Fruit fly (Drosophila melanogaster) whole organism, embryonic: ENCODE measurements around the gene CG14982.

ENCODE experiments used
- Awh ChIP-seq: fragments of 200-800 bp; sonication (Bioruptor generic); IDR thresholded peaks from 2 replicates; pipeline ENCODE4, ENCODE4 v1.3.6; 2022; ENCODE audit warnings: missing biosample characterization, missing genetic modification characterization
- B-H1 ChIP-seq: fragments of 200-800 bp; sonication (Bioruptor generic); IDR thresholded peaks from 3 replicates; pipeline ENCODE4 v1.3.6; 2022; ENCODE audit warnings: missing biosample characterization, missing genetic modification characterization
- CG11247 ChIP-seq: fragments of 200-800 bp; sonication (Bioruptor generic); IDR thresholded peaks from 2 replicates; pipeline ENCODE4 v1.3.6; 2022; ENCODE audit warnings: missing biosample characterization, missing genetic modification characterization
- CG11695 ChIP-seq: fragments of 200-800 bp; sonication (Bioruptor generic); IDR thresholded peaks from 3 replicates; pipeline ENCODE4 v1.3.6; 2022; ENCODE audit warnings: missing biosample characterization, missing genetic modification characterization
- CG1603 ChIP-seq: fragments of 200-800 bp; sonication (Bioruptor generic); optimal IDR thresholded peaks from 2 replicates; lab custom pipeline; 2019; ENCODE audit warnings: missing biosample characterization, mild to moderate bottlenecking, missing genetic modification characterization, moderate library complexity
- CG17186 ChIP-seq: fragments of 200-800 bp; sonication (Bioruptor generic); optimal IDR thresholded peaks from 3 replicates; lab custom pipeline; 2017; ENCODE audit warnings: missing biosample characterization, missing genetic modification reagents, missing genetic modification characterization
- CG1832 ChIP-seq: fragments of 200-800 bp; sonication (Bioruptor generic); optimal IDR thresholded peaks from 2 replicates; lab custom pipeline; 2017; ENCODE audit warnings: missing biosample characterization, mild to moderate bottlenecking, missing genetic modification characterization, inconsistent platforms
- CG2202 ChIP-seq: fragments of 200-800 bp; sonication (Bioruptor generic); optimal IDR thresholded peaks from 2 replicates; lab custom pipeline; 2018; ENCODE audit warnings: missing biosample characterization, mild to moderate bottlenecking, missing genetic modification characterization
- CG3065 ChIP-seq: fragments of 200-800 bp; sonication (Bioruptor generic); optimal IDR thresholded peaks from 2 replicates; lab custom pipeline; 2016; ENCODE audit warnings: missing biosample characterization, missing genetic modification characterization
- CG33213 ChIP-seq: fragments of 200-800 bp; sonication (Bioruptor generic); optimal IDR thresholded peaks from 3 replicates; lab custom pipeline; 2016; ENCODE audit warnings: missing biosample characterization, missing genetic modification characterization
- CG3995 ChIP-seq: fragments of 200-800 bp; sonication (Bioruptor generic); optimal IDR thresholded peaks from 3 replicates; lab custom pipeline; 2016; ENCODE audit warnings: missing biosample characterization, missing genetic modification characterization
- CG4820 ChIP-seq: fragments of 200-800 bp; sonication (Bioruptor generic); optimal IDR thresholded peaks from 3 replicates; lab custom pipeline; 2016; ENCODE audit warnings: missing biosample characterization, missing genetic modification characterization
- CG6765 ChIP-seq: fragments of 200-800 bp; sonication (Bioruptor generic); optimal IDR thresholded peaks from 3 replicates; lab custom pipeline; 2017; ENCODE audit warnings: missing biosample characterization, mild to moderate bottlenecking, missing genetic modification characterization
- CG6854 ChIP-seq: fragments of 200-800 bp; sonication (Bioruptor generic); optimal IDR thresholded peaks from 3 replicates; lab custom pipeline; 2017; ENCODE audit warnings: missing biosample characterization, mild to moderate bottlenecking, missing genetic modification characterization
- CG7745 ChIP-seq: fragments of 200-800 bp; sonication (Bioruptor generic); optimal IDR thresholded peaks from 2 replicates; lab custom pipeline; 2018; ENCODE audit warnings: missing biosample characterization, mild to moderate bottlenecking, missing genetic modification characterization, moderate library complexity
- CG7987 ChIP-seq: fragments of 200-800 bp; sonication (Bioruptor generic); optimal IDR thresholded peaks from 2 replicates; lab custom pipeline; 2018; ENCODE audit warnings: missing biosample characterization, mild to moderate bottlenecking, missing genetic modification characterization, moderate library complexity
- CG8089 ChIP-seq: fragments of 200-800 bp; sonication (Bioruptor generic); optimal IDR thresholded peaks from 3 replicates; lab custom pipeline; 2016; ENCODE audit warnings: missing biosample characterization, missing genetic modification characterization
- CG8924 ChIP-seq: fragments of 200-800 bp; optimal IDR thresholded peaks from 3 replicates; lab custom pipeline; 2019; ENCODE audit warnings: missing biosample characterization, mild to moderate bottlenecking, missing genetic modification characterization, moderate library complexity
- CG9932 ChIP-seq: fragments of 200-800 bp; sonication (Bioruptor generic); IDR thresholded peaks from 2 replicates; pipeline ENCODE4 v1.3.6; 2022; ENCODE audit warnings: missing biosample characterization, missing genetic modification characterization
- Ets97D ChIP-seq: fragments of 200-800 bp; sonication (Bioruptor generic); optimal IDR thresholded peaks from 3 replicates; lab custom pipeline; 2016; ENCODE audit warnings: missing biosample characterization, missing genetic modification characterization
- GATAe ChIP-seq: fragments of 200-800 bp; sonication (Bioruptor generic); conservative IDR thresholded peaks from 2 replicates; pipeline ENCODE4 v1.3.6; 2022; ENCODE audit warnings: missing biosample characterization, missing genetic modification characterization
- Gug ChIP-seq: fragments of 200-800 bp; sonication (Bioruptor generic); IDR thresholded peaks from 4 replicates; pipeline ENCODE4 v1.3.6; 2022; ENCODE audit warnings: missing biosample characterization, missing genetic modification characterization
- HLH3B ChIP-seq: fragments of 200-800 bp; sonication (Bioruptor generic); IDR thresholded peaks from 2 replicates; pipeline ENCODE4 v1.3.6; 2022; ENCODE audit warnings: missing biosample characterization, missing genetic modification characterization
- HmgD ChIP-seq: fragments of 200-800 bp; sonication (Bioruptor generic); optimal IDR thresholded peaks from 3 replicates; lab custom pipeline; 2016; ENCODE audit warnings: missing biosample characterization, missing genetic modification characterization
- Lim3 ChIP-seq: fragments of 200-800 bp; sonication (Bioruptor generic); IDR thresholded peaks from 2 replicates; pipeline ENCODE4 v1.3.6; 2022; ENCODE audit warnings: missing biosample characterization, missing genetic modification characterization
- MTF-1 ChIP-seq: fragments of 200-800 bp; sonication (Bioruptor generic); optimal IDR thresholded peaks from 2 replicates; lab custom pipeline; 2018; ENCODE audit warnings: missing biosample characterization, mild to moderate bottlenecking, missing genetic modification characterization, borderline replicate concordance
- Med ChIP-seq: fragments of 200-800 bp; sonication (Bioruptor generic); peaks from one replicate; lab custom pipeline; 2016; ENCODE audit warnings: missing biosample characterization, missing genetic modification characterization, mild to moderate bottlenecking, inconsistent platforms, moderate library complexity
- Rfx ChIP-seq: fragments of 200-800 bp; sonication (Bioruptor generic); IDR thresholded peaks from 2 replicates; pipeline ENCODE4 v1.3.6; 2022; ENCODE audit warnings: missing biosample characterization, missing genetic modification characterization
- Side ChIP-seq: fragments of 200-800 bp; sonication (Bioruptor generic); optimal IDR thresholded peaks from 2 replicates; lab custom pipeline; 2016; ENCODE audit warnings: missing biosample characterization, missing genetic modification characterization
- ab ChIP-seq: fragments of 200-800 bp; sonication (Bioruptor generic); optimal IDR thresholded peaks from 2 replicates; lab custom pipeline; 2016; ENCODE audit warnings: missing biosample characterization, missing genetic modification characterization
- bigmax ChIP-seq: fragments of 200-800 bp; sonication (Bioruptor generic); optimal IDR thresholded peaks from 2 replicates; lab custom pipeline; 2018; ENCODE audit warnings: missing biosample characterization, mild to moderate bottlenecking, missing genetic modification characterization
- btn ChIP-seq: fragments of 200-800 bp; sonication (Bioruptor generic); optimal IDR thresholded peaks from 2 replicates; lab custom pipeline; 2016; ENCODE audit warnings: missing biosample characterization, missing genetic modification characterization
- corto ChIP-seq: fragments of 200-800 bp; sonication (Bioruptor generic); optimal IDR thresholded peaks from 2 replicates; lab custom pipeline; 2016; ENCODE audit warnings: missing biosample characterization, mild to moderate bottlenecking, missing genetic modification characterization, moderate library complexity
- cwo ChIP-seq: fragments of 200-800 bp; sonication (Bioruptor generic); optimal IDR thresholded peaks from 3 replicates; lab custom pipeline; 2017; ENCODE audit warnings: missing biosample characterization, missing genetic modification characterization, mild to moderate bottlenecking, moderate library complexity, missing genetic modification reagents
- dati ChIP-seq: fragments of 200-800 bp; sonication (Bioruptor generic); IDR thresholded peaks from 2 replicates; pipeline ENCODE4 v1.3.6; 2022; ENCODE audit warnings: missing biosample characterization, missing genetic modification characterization
- disco-r ChIP-seq: fragments of 200-800 bp; sonication (Bioruptor generic); optimal IDR thresholded peaks from 2 replicates; lab custom pipeline; 2016; ENCODE audit warnings: missing biosample characterization, missing genetic modification characterization
- dpn ChIP-seq, 2 experiments: fragments of 200-800 bp; sonication (Bioruptor generic); optimal IDR thresholded peaks; 3 replicates each; lab custom pipeline; 2016; ENCODE audit warnings: missing biosample characterization in 2 of 2, missing genetic modification characterization in 2 of 2
- dysf ChIP-seq: fragments of 200-800 bp; sonication (Bioruptor generic); IDR thresholded peaks from 3 replicates; pipeline ENCODE4 v1.3.6; 2022; ENCODE audit warnings: missing biosample characterization, missing genetic modification characterization
- eyg ChIP-seq: fragments of 200-800 bp; sonication (Bioruptor generic); optimal IDR thresholded peaks from 3 replicates; lab custom pipeline; 2016; ENCODE audit warnings: missing biosample characterization, missing genetic modification characterization
- fru ChIP-seq: fragments of >200 bp; optimal IDR thresholded peaks from 2 replicates; lab custom pipeline; 2017
- inv ChIP-seq: fragments of 200-800 bp; sonication (Bioruptor generic); IDR thresholded peaks from 2 replicates; pipeline ENCODE4 v1.3.6; 2022; ENCODE audit warnings: missing biosample characterization, missing genetic modification characterization; ENCODE audit not compliant: partially characterized antibody
- lmd ChIP-seq: fragments of 200-800 bp; sonication (Bioruptor generic); IDR thresholded peaks from 2 replicates; pipeline ENCODE4 v1.3.6; 2022; ENCODE audit warnings: missing biosample characterization, missing genetic modification characterization
- row ChIP-seq: fragments of 200-800 bp; sonication (Bioruptor generic); IDR thresholded peaks from 3 replicates; pipeline ENCODE4 v1.3.6; 2022; ENCODE audit warnings: missing biosample characterization, missing genetic modification characterization
- run ChIP-seq: fragments of 200-800 bp; sonication (Bioruptor generic); optimal IDR thresholded peaks from 3 replicates; lab custom pipeline; 2018; ENCODE audit warnings: missing biosample characterization, mild to moderate bottlenecking, missing genetic modification characterization
- sd ChIP-seq: fragments of 200-800 bp; sonication (Bioruptor generic); optimal IDR thresholded peaks from 3 replicates; lab custom pipeline; 2018; ENCODE audit warnings: missing biosample characterization, mild to moderate bottlenecking, missing genetic modification characterization, moderate library complexity
- sens ChIP-seq: fragments of 200-800 bp; sonication (Bioruptor generic); peaks from one replicate; lab custom pipeline; 2016; ENCODE audit warnings: missing biosample characterization, missing genetic modification characterization
- tin ChIP-seq: fragments of 200-800 bp; sonication (Bioruptor generic); optimal IDR thresholded peaks from 3 replicates; lab custom pipeline; 2016; ENCODE audit warnings: missing biosample characterization, missing genetic modification characterization
- trem ChIP-seq: fragments of 200-800 bp; optimal IDR thresholded peaks from 3 replicates; lab custom pipeline; 2019; ENCODE audit warnings: missing biosample characterization, mild to moderate bottlenecking, missing genetic modification characterization, moderate library complexity
- trh ChIP-seq: fragments of 200-800 bp; sonication (Bioruptor generic); optimal IDR thresholded peaks from 2 replicates; lab custom pipeline; 2016; ENCODE audit warnings: missing biosample characterization, missing genetic modification characterization
- wor ChIP-seq: fragments of 200-800 bp; sonication (Bioruptor generic); IDR thresholded peaks from 2 replicates; pipeline ENCODE4 v1.3.6; 2022; ENCODE audit warnings: missing biosample characterization, missing genetic modification characterization
- zfh2 ChIP-seq: fragments of 200-800 bp; sonication (Bioruptor generic); optimal IDR thresholded peaks from 2 replicates; lab custom pipeline; 2016; ENCODE audit warnings: missing biosample characterization, missing genetic modification characterization

CG14982 gene

dm6 chr3L:3928205-3928942 lies 14.1 kb upstream of the CG14982 start (continued):
- TF ChIP-seq CG4820 (GFP tag; lab: Kevin White, UChicago) (peak; percentile 72), dati (GFP tag; lab: Robert Waterston, UW) (peak; percentile 47; the same call in 1 of the 2 replicates), CG8924 (tag; lab: Kevin White, UChicago) (peak; percentile 88), CG9932 (peak; percentile 90), HmgD (peak; percentile 18), HLH3B (GFP tag; lab: Robert Waterston, UW) (peak; percentile 82), CG1603 (tag; lab: Kevin White, UChicago) (peak; percentile 81), btn (GFP tag; lab: Kevin White, UChicago) (peak; percentile 45), bigmax (GFP tag; lab: Kevin White, UChicago) (no peak), Ets97D (GFP tag; lab: Kevin White, UChicago) (peak; percentile 55), lmd (GFP tag; lab: Robert Waterston, UW) (peak; percentile 88), tin (GFP tag; lab: Kevin White, UChicago) (peak; percentile 69), trh (peak; percentile 45), dysf (peak; percentile 90), Awh (GFP tag; lab: Robert Waterston, UW) (peak; percentile 70), Gug (peak; percentile 81), fru (lab: Kevin White, UChicago) (no peak), run (tag; lab: Kevin White, UChicago) (peak; percentile 54), CG33213 (GFP tag; lab: Kevin White, UChicago) (peak; percentile 74), corto (GFP tag; lab: Kevin White, UChicago) (peak; percentile 31), CG8089 (peak; percentile 57), B-H1 (GFP tag; lab: Robert Waterston, UW) (peak; percentile 69), wor (GFP tag; lab: Robert Waterston, UW) (peak; percentile 72), CG7745 (tag; lab: Kevin White, UChicago) (no peak), CG11247 (GFP tag; lab: Robert Waterston, UW) (peak; percentile 83), CG17186 (GFP tag; lab: Kevin White, UChicago) (no peak), GATAe (GFP tag; lab: Robert Waterston, UW) (peak; percentile 93), Lim3 (GFP tag; lab: Robert Waterston, UW) (peak; percentile 81), eyg (peak; percentile 67), CG1832 (no peak), inv (GFP tag; lab: Robert Waterston, UW) (no peak), Med (GFP tag; lab: Kevin White, UChicago) (peak; percentile 99), dpn (GFP tag; optimal IDR thresholded peaks at IDR 0.05; lab: Kevin White, UChicago) (peak; percentile 86 to 89), zfh2 (peak; percentile 93), row (GFP tag; lab: Robert Waterston, UW) (peak; percentile 95), CG3995 (peak; percentile 67), trem (tag; lab: Kevin White, UChicago) (no peak), CG3065 (GFP tag; lab: Kevin White, UChicago) (peak; percentile 32), Side (peak; percentile 84), MTF-1 (peak; percentile 67), Rfx (GFP tag; lab: Robert Waterston, UW) (peak; percentile 95), CG6854 (GFP tag; lab: Kevin White, UChicago) (peak; percentile 67), CG2202 (tag; lab: Kevin White, UChicago) (peak; percentile 5), CG11695 (peak; percentile 84; the same call in 2 of the 3 replicates), CG6765 (GFP tag; lab: Kevin White, UChicago) (peak; percentile 81), CG7987 (GFP tag; lab: Kevin White, UChicago) (peak; percentile 42), disco-r (GFP tag; lab: Kevin White, UChicago) (peak; percentile 67), cwo (GFP tag; lab: Kevin White, UChicago) (peak; percentile 89), ab (GFP tag; lab: Kevin White, UChicago) (peak; percentile 78), sd (tag; lab: Kevin White, UChicago) (peak; percentile 53), sens (GFP tag; lab: Kevin White, UChicago) (peak; percentile 95)
